Worm (Caenorhabditis elegans): ENCODE measurements around the gene B0034.5.

The B0034.5 gene

ce11 chrII:5931904-5932764 is 42.6 kb downstream of the B0034.5 start:
- TF ChIP-seq zip-8 (tag; optimal IDR thresholded peaks at IDR 0.05), result peak; percentile 79
- TF ChIP-seq unc-62 (GFP tag; optimal IDR thresholded peaks at IDR 0.05), result peak; percentile 97
- TF ChIP-seq ceh-83 (GFP tag; optimal IDR thresholded peaks at IDR 0.05), result no peak
- no peak for TF ChIP-seq bed-3 (GFP tag; optimal IDR thresholded peaks at IDR 0.05)

DNA sequence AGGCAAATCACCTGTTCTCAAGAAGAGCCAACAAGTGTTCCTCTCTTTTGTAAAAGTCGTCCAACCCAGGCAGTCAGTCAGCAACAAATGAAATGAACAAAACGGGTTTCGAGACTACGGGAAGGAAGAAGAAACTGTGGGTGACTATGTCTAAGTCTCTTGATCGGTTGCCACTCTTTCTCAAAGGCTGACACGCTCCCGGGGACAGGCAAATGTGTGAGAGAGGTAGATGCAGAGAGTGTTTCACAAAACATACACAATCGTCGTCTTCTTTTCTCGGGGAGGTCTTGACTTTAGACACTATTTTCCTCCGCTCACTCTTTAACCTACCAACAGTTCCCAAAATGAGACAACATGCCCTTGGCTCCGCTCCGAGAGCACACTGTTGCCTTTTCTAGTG is 43.7 kb downstream of the B0034.5 start:
- TF ChIP-seq blmp-1 (tag; optimal IDR thresholded peaks at IDR 0.05) (no peak), nhr-237 (tag; optimal IDR thresholded peaks at IDR 0.05) (peak; percentile 27)

ce11 chrII:5930095-5930653 is 44.6 kb downstream of the B0034.5 start:
- TF ChIP-seq nhr-12 (tag; optimal IDR thresholded peaks at IDR 0.05) (no peak), mls-2 (tag; optimal IDR thresholded peaks at IDR 0.05) (no peak), lin-13 (tag; optimal IDR thresholded peaks at IDR 0.05) (no peak)

- TF ChIP-seq ham-2 (GFP tag; optimal IDR thresholded peaks at IDR 0.05) (no peak), elt-3 (tag; optimal IDR thresholded peaks at IDR 0.05) (no peak), nhr-12 (tag; optimal IDR thresholded peaks at IDR 0.05) (no peak), hlh-1 (tag; optimal IDR thresholded peaks at IDR 0.05) (no peak), unc-39 (tag; optimal IDR thresholded peaks at IDR 0.05) (no peak), unc-62 (GFP tag; optimal IDR thresholded peaks at IDR 0.05) (no peak), nhr-237 (tag; optimal IDR thresholded peaks at IDR 0.05) (no peak)
These were observed 46.3 kb downstream of the B0034.5 start, which contains the start of gene egl-44 for ce11 chrII:5928502-5928901. TSS of gene egl-44 (plus strand) at chrII:5928802.
